Worm (Caenorhabditis elegans) whole organism, L1 larva: ENCODE results near the gene C55A6.11.

ENCODE experiments used
- C16A3.4 ChIP-seq: fragments of 150-350 bp; optimal IDR thresholded peaks from 2 replicates; lab custom pipeline; 2014; ENCODE audit warnings: missing biosample characterization, missing genetic modification characterization
- C34B4.2 ChIP-seq: sonication (generic microtip); optimal IDR thresholded peaks from 2 replicates; lab custom pipeline; 2017; ENCODE audit warnings: mild to moderate bottlenecking, missing genetic modification characterization, missing compliant biosample characterization
- F16B12.6 ChIP-seq: fragments of 150-350 bp; optimal IDR thresholded peaks from 2 replicates; lab custom pipeline; 2014; ENCODE audit warnings: missing biosample characterization, missing genetic modification characterization
- Y116A8C.19 ChIP-seq: sonication (generic microtip); optimal IDR thresholded peaks from 2 replicates; lab custom pipeline; 2016; ENCODE audit warnings: missing compliant biosample characterization, missing genetic modification characterization, borderline replicate concordance
- aha-1 ChIP-seq: fragments of 150-350 bp; optimal IDR thresholded peaks from 2 replicates; lab custom pipeline; 2014; ENCODE audit warnings: missing biosample characterization, missing genetic modification characterization
- aly-2 ChIP-seq: fragments of 150-350 bp; optimal IDR thresholded peaks from 2 replicates; lab custom pipeline; 2014; ENCODE audit warnings: missing biosample characterization, missing genetic modification characterization
- blmp-1 ChIP-seq: fragments of 150-350 bp; optimal IDR thresholded peaks from 2 replicates; lab custom pipeline; 2014; ENCODE audit warnings: missing biosample characterization, missing genetic modification characterization
- ceh-82 ChIP-seq, 3 experiments: fragments of 150-350 bp in 1 of 3; sonication (generic microtip) in 2 of 3; optimal IDR thresholded peaks; 2 replicates each; lab custom pipeline; 2014 to 2017; ENCODE audit warnings: missing biosample characterization in 3 of 3, missing genetic modification characterization in 3 of 3
- ces-1 ChIP-seq: fragments of 150-350 bp; optimal IDR thresholded peaks from 2 replicates; lab custom pipeline; 2014; ENCODE audit warnings: missing biosample characterization, missing genetic modification reagents, missing genetic modification characterization
- efl-1 ChIP-seq, 4 experiments: fragments of 150-350 bp; optimal IDR thresholded peaks in 3 of 4; peaks in 1 of 4; 1 replicate in 1 of 4; 2 replicates in 3 of 4; lab custom pipeline; 2014; ENCODE audit warnings: missing biosample characterization in 2 of 4, missing genetic modification characterization in 2 of 4, missing genetic modification reagents in 2 of 4
- egl-27 ChIP-seq, 2 experiments: fragments of 150-350 bp in 1 of 2; sonication (generic microtip); optimal IDR thresholded peaks; 3 replicates each; lab custom pipeline; 2017 to 2018; ENCODE audit warnings: missing biosample characterization in 2 of 2, missing genetic modification characterization in 2 of 2, missing genetic modification reagents in 2 of 2
- elt-2 ChIP-seq: sonication (generic microtip); optimal IDR thresholded peaks from 2 replicates; lab custom pipeline; 2016; ENCODE audit warnings: missing genetic modification characterization, mild to moderate bottlenecking, inconsistent platforms, missing compliant biosample characterization, missing genetic modification reagents
- elt-3 ChIP-seq, 6 experiments: fragments of 150-350 bp in 1 of 6; sonication (generic microtip); optimal IDR thresholded peaks; 2 replicates each; lab custom pipeline; 2017 to 2018; ENCODE audit warnings: missing biosample characterization in 6 of 6, missing genetic modification characterization in 6 of 6, inconsistent platforms in 1 of 6
- ets-5 ChIP-seq: fragments of 200-800 bp; sonication (Bioruptor generic); IDR thresholded peaks from 2 replicates; pipeline ENCODE4 v1.3.6; 2022; ENCODE audit warnings: missing genetic modification characterization, missing compliant biosample characterization
- fos-1 ChIP-seq: fragments of 150-350 bp; optimal IDR thresholded peaks from 2 replicates; lab custom pipeline; 2014; ENCODE audit warnings: missing biosample characterization, missing genetic modification characterization
- isw-1 ChIP-seq: fragments of 200-800 bp; sonication (Bioruptor generic); IDR thresholded peaks from 2 replicates; pipeline ENCODE4 v1.3.6; 2022; ENCODE audit warnings: missing genetic modification characterization, missing compliant biosample characterization
- jun-1 ChIP-seq: fragments of 150-350 bp; optimal IDR thresholded peaks from 2 replicates; lab custom pipeline; 2014; ENCODE audit warnings: missing biosample characterization, missing genetic modification reagents, missing genetic modification characterization
- lin-13 ChIP-seq: fragments of 150-350 bp; optimal IDR thresholded peaks from 2 replicates; lab custom pipeline; 2014; ENCODE audit warnings: missing biosample characterization, missing genetic modification reagents, missing genetic modification characterization
- lin-14 ChIP-seq: fragments of 200-800 bp; sonication (Bioruptor generic); optimal IDR thresholded peaks from 2 replicates; lab custom pipeline; 2018; ENCODE audit warnings: mild to moderate bottlenecking, missing genetic modification characterization, moderate library complexity, missing compliant biosample characterization
- lin-35 ChIP-seq, 2 experiments: fragments of 150-350 bp; optimal IDR thresholded peaks; 2 replicates each; lab custom pipeline; 2014; ENCODE audit warnings: missing biosample characterization in 2 of 2, missing genetic modification characterization in 2 of 2, missing genetic modification reagents in 2 of 2
- lsy-2 ChIP-seq, 2 experiments: fragments of 150-350 bp; optimal IDR thresholded peaks; 2 replicates each; lab custom pipeline; 2014; ENCODE audit warnings: missing biosample characterization in 2 of 2, missing genetic modification characterization in 2 of 2
- mdl-1 ChIP-seq, 2 experiments: fragments of 150-350 bp; optimal IDR thresholded peaks; 2 replicates each; lab custom pipeline; 2014 to 2017; ENCODE audit warnings: missing biosample characterization in 2 of 2, missing genetic modification characterization in 2 of 2, inconsistent platforms in 1 of 2
- mef-2 ChIP-seq: fragments of 150-350 bp; optimal IDR thresholded peaks from 2 replicates; lab custom pipeline; 2014; ENCODE audit warnings: missing biosample characterization, missing genetic modification characterization
- mep-1 ChIP-seq: fragments of 150-350 bp; optimal IDR thresholded peaks from 2 replicates; lab custom pipeline; 2014; ENCODE audit warnings: missing biosample characterization, missing genetic modification characterization
- nhr-12 ChIP-seq: sonication (generic microtip); optimal IDR thresholded peaks from 2 replicates; lab custom pipeline; 2017; ENCODE audit warnings: missing biosample characterization, missing genetic modification characterization
- nhr-20 ChIP-seq: sonication (generic microtip); optimal IDR thresholded peaks from 2 replicates; lab custom pipeline; 2016; ENCODE audit warnings: mild to moderate bottlenecking, missing genetic modification characterization, missing compliant biosample characterization
- nhr-47 ChIP-seq: sonication (generic microtip); optimal IDR thresholded peaks from 2 replicates; lab custom pipeline; 2016; ENCODE audit warnings: mild to moderate bottlenecking, missing genetic modification characterization, moderate library complexity, missing compliant biosample characterization
- nhr-85 ChIP-seq: sonication (generic microtip); peaks from one replicate; lab custom pipeline; 2016; ENCODE audit warnings: missing genetic modification characterization, inconsistent platforms, missing compliant biosample characterization
- pag-3 ChIP-seq: sonication (generic microtip); optimal IDR thresholded peaks from 2 replicates; lab custom pipeline; 2017; ENCODE audit warnings: missing genetic modification characterization, mild to moderate bottlenecking, missing compliant biosample characterization, antibody characterized with exemption, borderline replicate concordance; ENCODE audit not compliant: insufficient read depth
- skn-1 ChIP-seq: fragments of 150-350 bp; optimal IDR thresholded peaks from 2 replicates; lab custom pipeline; 2014; ENCODE audit warnings: missing biosample characterization, missing genetic modification characterization
- swsn-7 ChIP-seq: sonication (generic microtip); optimal IDR thresholded peaks from 2 replicates; lab custom pipeline; 2016; ENCODE audit warnings: missing genetic modification characterization, missing compliant biosample characterization
- unc-30 ChIP-seq: sonication (generic microtip); optimal IDR thresholded peaks from 2 replicates; lab custom pipeline; 2017; ENCODE audit warnings: missing biosample characterization, missing genetic modification characterization
- unc-62 ChIP-seq: fragments of 150-350 bp; optimal IDR thresholded peaks from 2 replicates; lab custom pipeline; 2014; ENCODE audit warnings: missing biosample characterization, missing genetic modification reagents, missing genetic modification characterization
- unc-98 ChIP-seq: fragments of 200-800 bp; sonication (Bioruptor generic); IDR thresholded peaks from 2 replicates; pipeline ENCODE4 v1.3.6; 2022; ENCODE audit warnings: missing genetic modification characterization, missing compliant biosample characterization
- xbp-1 ChIP-seq: sonication (generic microtip); optimal IDR thresholded peaks from 2 replicates; lab custom pipeline; 2016; ENCODE audit warnings: missing genetic modification characterization, missing compliant biosample characterization
- ztf-11 ChIP-seq, 2 experiments: sonication (generic microtip); optimal IDR thresholded peaks; 2 replicates each; lab custom pipeline; 2016 to 2017; ENCODE audit warnings: missing genetic modification characterization in 2 of 2, missing biosample characterization in 1 of 2, missing compliant biosample characterization in 1 of 2

C55A6.11 gene

DNA sequence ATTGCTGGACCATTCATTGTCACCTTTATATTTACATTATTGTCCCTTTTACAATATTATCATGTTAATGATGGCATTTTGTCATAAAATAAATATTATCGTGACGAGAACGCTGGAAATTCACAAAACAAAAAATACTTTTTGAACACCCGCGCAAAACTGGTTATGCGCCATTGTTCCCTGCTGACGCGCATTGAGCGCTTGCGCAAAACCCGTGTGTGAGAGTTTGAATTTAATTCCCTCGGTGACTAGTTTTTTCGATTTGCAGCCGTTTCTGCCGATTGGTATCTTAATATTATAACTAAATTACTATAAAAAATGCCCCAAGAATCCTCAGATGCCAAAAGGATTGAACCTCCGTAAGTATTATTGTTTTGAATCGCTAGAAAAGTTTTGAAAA lies 1.1 kb downstream of the C55A6.11 start, which contains the start of gene pafo-1 (continued):
- TF ChIP-seq C34B4.2 (tag; lab: Kevin White, UChicago) (peak; percentile 5), unc-30 (tag; lab: Kevin White, UChicago) (no peak), jun-1 (peak; percentile 88), aly-2 (tag; lab: Kevin White, UChicago) (peak; percentile 87), mdl-1 (tag; optimal IDR thresholded peaks at IDR 0.05; lab: Kevin White, UChicago) (peak in 1 of 2 experiments; percentile 78), pag-3 (tag; lab: Kevin White, UChicago) (peak; percentile 13), lin-35 (GFP tag; optimal IDR thresholded peaks at IDR 0.05; lab: Kevin White, UChicago) (peak; percentile 99), Y116A8C.19 (tag; lab: Kevin White, UChicago) (no peak), C16A3.4 (tag; lab: Kevin White, UChicago) (peak; percentile 82), ets-5 (GFP tag; lab: Robert Waterston, UW) (no peak), mep-1 (tag; lab: Kevin White, UChicago) (peak; percentile 95), aha-1 (tag; lab: Kevin White, UChicago) (peak; percentile 56), elt-3 (tag; optimal IDR thresholded peaks at IDR 0.05; lab: Kevin White, UChicago) (peak in 2 of 6 experiments; percentile 79 to 80), swsn-7 (tag; lab: Kevin White, UChicago) (peak; percentile 90), unc-98 (GFP tag; lab: Robert Waterston, UW) (no peak)

DNA sequence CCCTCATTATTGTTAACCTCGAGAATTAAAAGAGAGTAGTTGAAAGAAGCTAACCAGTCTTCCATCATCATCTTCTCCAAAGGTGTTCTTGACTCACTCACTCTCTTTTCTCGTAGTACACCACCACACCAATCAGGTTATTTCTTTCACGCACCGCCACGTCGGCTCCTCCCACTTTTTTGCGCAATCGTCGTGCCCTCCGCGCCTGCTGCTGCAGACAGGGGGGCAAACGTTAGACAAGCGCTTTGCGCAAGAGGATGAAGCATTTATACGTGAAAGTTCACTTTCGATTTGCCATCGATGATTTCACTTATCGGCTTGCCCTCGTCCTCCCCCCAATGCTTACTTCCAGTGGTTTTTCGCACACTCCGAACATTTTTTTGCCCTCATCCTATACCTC lies 5.0 kb downstream of the C55A6.11 start:
- TF ChIP-seq nhr-85 (peak; percentile 25), efl-1 (optimal IDR thresholded peaks at IDR 0.05; lab: Kevin White, UChicago) (no peak), efl-1 (GFP tag; optimal IDR thresholded peaks at IDR 0.05 in 1 of 2; lab: Kevin White, UChicago) (peak in 1 of 2 experiments; percentile 38), blmp-1 (tag; lab: Kevin White, UChicago) (peak; percentile 93), lin-14 (GFP tag; lab: Kevin White, UChicago) (no peak)

DNA sequence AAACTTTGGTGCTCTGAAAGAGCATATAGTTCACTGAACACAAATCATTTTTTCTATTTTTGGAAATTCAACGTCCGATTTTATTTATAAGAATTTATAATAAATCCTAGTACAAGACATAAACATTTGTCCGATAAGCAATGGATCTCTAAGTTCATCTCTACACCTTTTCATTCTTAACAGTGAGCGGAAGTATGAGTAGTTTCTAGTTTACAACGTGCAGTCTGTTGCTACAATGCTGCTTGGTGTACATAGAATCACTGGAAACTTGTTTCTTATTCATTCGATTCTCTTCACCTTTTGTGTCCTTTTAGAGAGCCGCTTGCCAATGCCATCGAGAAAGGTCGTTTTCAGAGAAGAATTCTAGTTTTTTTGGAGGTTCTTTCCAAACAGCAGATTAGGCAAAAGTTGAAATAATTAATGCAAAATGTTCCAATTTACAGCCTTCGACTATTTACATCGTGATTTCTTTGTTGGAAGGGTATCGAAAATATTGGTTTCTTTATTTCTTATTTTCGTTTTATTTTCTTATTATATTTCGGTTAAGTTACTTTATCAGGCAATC lies 6.7 kb downstream of the C55A6.11 start:
- TF ChIP-seq xbp-1 (tag; lab: Kevin White, UChicago) (no peak), fos-1 (tag; lab: Kevin White, UChicago) (no peak), F16B12.6 (tag; lab: Kevin White, UChicago) (no peak), nhr-12 (tag; lab: Kevin White, UChicago) (no peak), lsy-2 (tag; optimal IDR thresholded peaks at IDR 0.05; lab: Kevin White, UChicago) (no peak), skn-1 (tag; lab: Kevin White, UChicago) (no peak), C16A3.4 (tag; lab: Kevin White, UChicago) (no peak), lin-13 (GFP tag; lab: Kevin White, UChicago) (no peak), egl-27 (tag; optimal IDR thresholded peaks at IDR 0.05; lab: Kevin White, UChicago) (no peak), ceh-82 (tag; optimal IDR thresholded peaks at IDR 0.05; lab: Kevin White, UChicago) (no peak), ztf-11 (tag; optimal IDR thresholded peaks at IDR 0.05; lab: Kevin White, UChicago) (no peak), aly-2 (tag; lab: Kevin White, UChicago) (no peak), nhr-47 (tag; lab: Kevin White, UChicago) (no peak), unc-62 (GFP tag; lab: Kevin White, UChicago) (no peak), isw-1 (no peak), mef-2 (no peak), jun-1 (no peak), nhr-20 (no peak)

DNA sequence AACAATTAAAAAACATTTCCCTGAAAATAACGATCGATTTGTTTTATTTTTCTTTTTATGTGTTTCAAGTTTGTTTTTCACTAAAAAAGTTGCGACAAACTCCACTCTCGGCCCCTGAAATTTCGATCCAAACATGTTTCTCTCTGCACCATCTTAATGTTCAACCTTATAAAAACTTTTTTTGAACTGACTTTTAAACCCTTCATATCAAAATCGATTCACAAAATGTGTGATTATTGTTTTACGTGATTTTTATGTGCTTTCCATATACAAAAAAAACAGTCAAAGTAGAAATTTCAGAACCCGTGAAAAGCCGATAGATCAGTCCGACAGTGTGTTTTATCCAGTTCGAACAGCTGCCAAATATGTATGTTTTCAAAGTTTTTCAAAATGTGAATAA lies 7.2 kb downstream of the C55A6.11 start, which contains the start of gene ccch-1:
TSS of gene ccch-1 (plus strand) at position 301 of the 400 bp plus-strand sequence.
- TF ChIP-seq efl-1 (optimal IDR thresholded peaks at IDR 0.05; lab: Kevin White, UChicago) (no peak), efl-1 (GFP tag; optimal IDR thresholded peaks at IDR 0.05 in 1 of 2; lab: Kevin White, UChicago) (peak in 1 of 2 experiments; percentile 80), ces-1 (GFP tag; lab: Kevin White, UChicago) (no peak), elt-2 (no peak)
- TF ChIP-seq, all 84 proteins: peak for 1
